Worm (Caenorhabditis elegans): ENCODE results near the gene cah-2.
A peak's percentile ranks its signal among the peaks of the same experiment; 100 is the strongest.

cah-2 gene

ce11 chrII:7529078-7529683 lies 46.3 kb upstream of the cah-2 start, which contains the start of gene ZK1290.5 (continued):
- TF ChIP-seq sptf-1 (tag; optimal IDR thresholded peaks at IDR 0.05) (no peak), tbx-2 (tag; optimal IDR thresholded peaks at IDR 0.05) (peak; percentile 92), dsc-1 (tag; optimal IDR thresholded peaks at IDR 0.05) (peak; percentile 75), pax-3 (tag; optimal IDR thresholded peaks at IDR 0.05) (peak; percentile 58), lin-13 (GFP tag; optimal IDR thresholded peaks at IDR 0.05) (peak; percentile 54), sup-37 (GFP tag; optimal IDR thresholded peaks at IDR 0.05) (no peak), hlh-17 (GFP tag; optimal IDR thresholded peaks at IDR 0.05; ENCODE audit: borderline replicate concordance) (no peak)

- peak; percentile 5 to 45 (median 17) for TF ChIP-seq dpl-1 (GFP tag; optimal IDR thresholded peaks at IDR 0.05)
- no peak for TF ChIP-seq ces-1 (GFP tag; optimal IDR thresholded peaks at IDR 0.05)
- TF ChIP-seq F16B12.6 (tag; optimal IDR thresholded peaks at IDR 0.05), result no peak
- peak; percentile 96 for TF ChIP-seq elt-2 (tag; optimal IDR thresholded peaks at IDR 0.05)
- no peak for TF ChIP-seq egl-27 (tag; optimal IDR thresholded peaks at IDR 0.05)
- TF ChIP-seq hlh-4 (tag; optimal IDR thresholded peaks at IDR 0.05), result no peak
- peak; percentile 31 for TF ChIP-seq lir-3 (tag; optimal IDR thresholded peaks at IDR 0.05; ENCODE audit: poor library complexity)
- TF ChIP-seq ceh-90 (tag; optimal IDR thresholded peaks at IDR 0.05), result no peak
- TF ChIP-seq lin-15B (tag; optimal IDR thresholded peaks at IDR 0.05), result no peak
- TF ChIP-seq snpc-4 (tag; optimal IDR thresholded peaks at IDR 0.05), result no peak
- TF ChIP-seq hpl-2 (GFP tag; optimal IDR thresholded peaks at IDR 0.05), result no peak
- TF ChIP-seq alr-1 (tag; optimal IDR thresholded peaks at IDR 0.05; ENCODE audit: borderline replicate concordance), result no peak
- no peak for TF ChIP-seq ceh-8 (GFP tag; optimal IDR thresholded peaks at IDR 0.05)
- TF ChIP-seq blmp-1 (tag; optimal IDR thresholded peaks at IDR 0.05), result peak; percentile 98
- TF ChIP-seq tbx-2 (tag; optimal IDR thresholded peaks at IDR 0.05), result peak; percentile 64
- TF ChIP-seq rnt-1 (tag; optimal IDR thresholded peaks at IDR 0.05), result no peak
- no peak for TF ChIP-seq irx-1 (tag; optimal IDR thresholded peaks at IDR 0.05)
- TF ChIP-seq lin-35 (GFP tag; optimal IDR thresholded peaks at IDR 0.05), result peak in 1 of 2 experiments; percentile 82
- no peak for TF ChIP-seq pqm-1 (tag; optimal IDR thresholded peaks at IDR 0.05)
- TF ChIP-seq lin-13 (GFP tag; optimal IDR thresholded peaks at IDR 0.05), result peak; percentile 3
- no peak for TF ChIP-seq fkh-4 (tag; optimal IDR thresholded peaks at IDR 0.05; ENCODE audit: borderline replicate concordance)
- TF ChIP-seq unc-130 (tag; optimal IDR thresholded peaks at IDR 0.05), result peak; percentile 64
- TF ChIP-seq elt-3 (tag; optimal IDR thresholded peaks at IDR 0.05), result peak in 2 of 6 experiments; percentile 92 to 95
- TF ChIP-seq lin-14 (GFP tag; optimal IDR thresholded peaks at IDR 0.05), result peak; percentile 71
- TF ChIP-seq nhr-20 (tag; optimal IDR thresholded peaks at IDR 0.05), result peak; percentile 89
- peak; percentile 42 for TF ChIP-seq ztf-4 (tag; optimal IDR thresholded peaks at IDR 0.05)
- peak; percentile 94 for TF ChIP-seq nhr-85 (tag)
- peak; percentile 24 for TF ChIP-seq C16A3.4 (tag; optimal IDR thresholded peaks at IDR 0.05)
- TF ChIP-seq vab-15 (tag; optimal IDR thresholded peaks at IDR 0.05), result peak; percentile 29
- no peak for TF ChIP-seq C34B4.2 (tag; optimal IDR thresholded peaks at IDR 0.05)
- no peak for TF ChIP-seq aly-2 (tag; optimal IDR thresholded peaks at IDR 0.05)
- peak in 1 of 2 experiments; percentile 8 for TF ChIP-seq efl-1 (optimal IDR thresholded peaks at IDR 0.05)
- TF ChIP-seq efl-1 (GFP tag; optimal IDR thresholded peaks at IDR 0.05 in 1 of 2), result peak in 1 of 2 experiments; percentile 91
- no peak for TF ChIP-seq C04F5.9 (tag; optimal IDR thresholded peaks at IDR 0.05)
- no peak for TF ChIP-seq zag-1 (tag; optimal IDR thresholded peaks at IDR 0.05)
- TF ChIP-seq mep-1 (tag; optimal IDR thresholded peaks at IDR 0.05), result peak; percentile 23
- no peak for TF ChIP-seq pag-3 (tag; optimal IDR thresholded peaks at IDR 0.05; ENCODE audit: borderline replicate concordance, insufficient read depth)
- TF ChIP-seq dsc-1 (tag; optimal IDR thresholded peaks at IDR 0.05), result no peak
- no peak for TF ChIP-seq isw-1 (GFP tag; IDR thresholded peaks at IDR 0.05)
- peak; percentile 82 for TF ChIP-seq nhr-90 (tag; optimal IDR thresholded peaks at IDR 0.05; ENCODE audit: poor library complexity)
- TF ChIP-seq mdl-1 (tag; optimal IDR thresholded peaks at IDR 0.05), result peak in 1 of 2 experiments; percentile 90
- no peak for TF ChIP-seq unc-30 (tag; optimal IDR thresholded peaks at IDR 0.05)
- TF ChIP-seq mef-2 (tag; optimal IDR thresholded peaks at IDR 0.05), result no peak
- no peak for TF ChIP-seq lin-39 (tag; optimal IDR thresholded peaks at IDR 0.05)
- TF ChIP-seq pax-3 (tag; optimal IDR thresholded peaks at IDR 0.05), result peak; percentile 48
- no peak for TF ChIP-seq lsy-2 (tag; optimal IDR thresholded peaks at IDR 0.05)
- TF ChIP-seq sptf-1 (tag; optimal IDR thresholded peaks at IDR 0.05), result no peak
Measured at ce11 chrII:7528210-7528609, 45.3 kb upstream of the cah-2 start.

Data from whole organism, L1 larva.